Fruit fly (Drosophila melanogaster): ENCODE results near the gene msl-2.

msl-2 gene

dm6 chr2L:3439502-3439901, 26.4 kb downstream of the msl-2 start (continued):
- TF ChIP-seq Sox102F (GFP tag; optimal IDR thresholded peaks at IDR 0.05) (peak; percentile 10), CG18262 (tag; optimal IDR thresholded peaks at IDR 0.05) (peak; percentile 67), CG11398 (GFP tag; optimal IDR thresholded peaks at IDR 0.05) (no peak), crp (GFP tag; optimal IDR thresholded peaks at IDR 0.05) (no peak), CG4820 (GFP tag; optimal IDR thresholded peaks at IDR 0.05) (no peak), vvl (GFP tag; IDR thresholded peaks at IDR 0.05) (no peak), HmgZ (tag; optimal IDR thresholded peaks at IDR 0.05) (no peak), CG17186 (GFP tag; optimal IDR thresholded peaks at IDR 0.05) (no peak), B-H1 (GFP tag; IDR thresholded peaks at IDR 0.05) (no peak), CG11695 (GFP tag; IDR thresholded peaks at IDR 0.05) (no peak), dan (GFP tag; IDR thresholded peaks at IDR 0.05) (no peak), dmrt11E (tag; optimal IDR thresholded peaks at IDR 0.05) (peak; percentile 69), Ets97D (GFP tag; optimal IDR thresholded peaks at IDR 0.05) (no peak), Oaz (GFP tag; IDR thresholded peaks at IDR 0.05) (no peak), toy (GFP tag; IDR thresholded peaks at IDR 0.05) (no peak), gce (GFP tag; IDR thresholded peaks at IDR 0.05) (no peak), ewg (GFP tag; optimal IDR thresholded peaks at IDR 0.05) (no peak), bowl (GFP tag; IDR thresholded peaks at IDR 0.05) (no peak), Fer2 (tag; optimal IDR thresholded peaks at IDR 0.05) (no peak), MESR4 (GFP tag; optimal IDR thresholded peaks at IDR 0.05) (no peak), Meics (GFP tag; optimal IDR thresholded peaks at IDR 0.05) (no peak), scrt (GFP tag; optimal IDR thresholded peaks at IDR 0.05) (no peak), Xrp1 (GFP tag; IDR thresholded peaks at IDR 0.05) (peak; percentile 51), row (GFP tag; IDR thresholded peaks at IDR 0.05) (peak; percentile 52), pita (GFP tag; optimal IDR thresholded peaks at IDR 0.05) (no peak), grau (tag; optimal IDR thresholded peaks at IDR 0.05) (peak; percentile 26), run (tag; optimal IDR thresholded peaks at IDR 0.05) (no peak), CG11093 (GFP tag; IDR thresholded peaks at IDR 0.05) (no peak), CG2712 (tag; optimal IDR thresholded peaks at IDR 0.05) (peak; percentile 63), CG8765 (GFP tag; IDR thresholded peaks at IDR 0.05) (no peak), peb (GFP tag; IDR thresholded peaks at IDR 0.05) (no peak), CHES-1-like (GFP tag; optimal IDR thresholded peaks at IDR 0.05) (no peak), CG2875 (GFP tag; optimal IDR thresholded peaks at IDR 0.05) (no peak), gem (tag; optimal IDR thresholded peaks at IDR 0.05) (peak; percentile 70), sd (tag; optimal IDR thresholded peaks at IDR 0.05) (no peak), ken (GFP tag; IDR thresholded peaks at IDR 0.05) (no peak), D19B (GFP tag; optimal IDR thresholded peaks at IDR 0.05) (no peak), H2.0 (GFP tag; IDR thresholded peaks at IDR 0.05) (no peak), CG18764 (GFP tag; optimal IDR thresholded peaks at IDR 0.05) (no peak), CG8281 (tag; optimal IDR thresholded peaks at IDR 0.05) (no peak), CG11085 (GFP tag; IDR thresholded peaks at IDR 0.05) (no peak), CG18619 (GFP tag; optimal IDR thresholded peaks at IDR 0.05) (no peak), ftz-f1 (GFP tag; optimal IDR thresholded peaks at IDR 0.05) (no peak), Mrtf (GFP tag; IDR thresholded peaks at IDR 0.05) (no peak), CG4360 (GFP tag; IDR thresholded peaks at IDR 0.05) (no peak), CkIIα-i1 (GFP tag; IDR thresholded peaks at IDR 0.05) (no peak), Myb (GFP tag; optimal IDR thresholded peaks at IDR 0.05) (no peak), CG3838 (GFP tag; optimal IDR thresholded peaks at IDR 0.05) (no peak), slp2 (GFP tag; optimal IDR thresholded peaks at IDR 0.05) (no peak), Hr78 (GFP tag; optimal IDR thresholded peaks at IDR 0.05) (no peak), prd (optimal IDR thresholded peaks at IDR 0.05) (no peak), prd (GFP tag; IDR thresholded peaks at IDR 0.05) (no peak), her (GFP tag; optimal IDR thresholded peaks at IDR 0.05) (no peak)
